Worm (Caenorhabditis elegans) whole organism, L2 larva: ENCODE data around the gene F16G10.10.

Source experiments
- fos-1 ChIP-seq: fragments of 150-350 bp; optimal IDR thresholded peaks from 2 replicates; lab custom pipeline; 2014; ENCODE audit warnings: missing biosample characterization, missing genetic modification characterization
- mdl-1 ChIP-seq, 2 experiments: fragments of 150-350 bp in 1 of 2; sonication (generic microtip) in 1 of 2; optimal IDR thresholded peaks; 2 replicates each; lab custom pipeline; 2017; ENCODE audit warnings: missing biosample characterization in 2 of 2, missing genetic modification characterization in 2 of 2
- sma-9 ChIP-seq, 2 experiments: fragments of 150-350 bp in 1 of 2; sonication (generic microtip) in 1 of 2; optimal IDR thresholded peaks; 2 replicates each; lab custom pipeline; 2014 to 2016; ENCODE audit warnings: missing genetic modification characterization in 2 of 2, mild to moderate bottlenecking in 1 of 2, missing biosample characterization in 1 of 2, missing compliant biosample characterization in 1 of 2, missing genetic modification reagents in 1 of 2, moderate library complexity in 1 of 2
- unc-39 ChIP-seq: fragments of 150-350 bp; optimal IDR thresholded peaks from 2 replicates; lab custom pipeline; 2014; ENCODE audit warnings: missing biosample characterization, missing genetic modification characterization

DNA sequence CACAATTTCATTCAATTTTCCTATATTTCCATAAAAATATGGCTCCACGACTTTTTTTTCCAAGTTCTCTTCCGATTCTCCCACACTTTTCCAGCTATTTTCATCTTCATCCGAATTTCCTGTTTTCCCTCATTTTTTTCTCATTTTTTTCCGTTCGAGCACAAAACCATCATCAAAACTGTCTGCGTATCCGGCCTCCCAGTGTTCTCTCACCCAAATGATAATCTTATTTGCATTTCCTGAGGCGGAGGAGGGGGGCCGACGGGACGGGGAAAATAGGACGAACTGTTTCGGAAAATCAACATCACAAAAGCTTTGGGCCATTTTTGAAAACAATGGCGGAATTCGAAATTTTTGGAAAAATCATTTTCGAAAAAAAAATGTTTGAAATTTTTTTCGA lies 49.5 kb upstream of the F16G10.10 start:
- TF ChIP-seq mdl-1 (tag; optimal IDR thresholded peaks at IDR 0.05; lab: Kevin White, UChicago): no peak
- no peak for TF ChIP-seq fos-1 (tag; lab: Kevin White, UChicago)
- no peak for TF ChIP-seq sma-9 (GFP tag; optimal IDR thresholded peaks at IDR 0.05; lab: Kevin White, UChicago)
- TF ChIP-seq sma-9 (tag; optimal IDR thresholded peaks at IDR 0.05; lab: Kevin White, UChicago): no peak
- TF ChIP-seq unc-39 (tag; lab: Kevin White, UChicago): no peak
